Fruit fly (Drosophila melanogaster) ovary, adult (tissue): Measurements from ENCODE around the gene Lnk.

ENCODE experiments used
- CG17801 ChIP-seq: fragments of 200-800 bp; optimal IDR thresholded peaks from 2 replicates; lab custom pipeline; 2019; ENCODE audit warnings: missing biosample characterization, mild to moderate bottlenecking, missing genetic modification characterization, moderate library complexity; ENCODE audit not compliant: partially characterized antibody

The Lnk gene

dm6 chr3R:25888307-25889075, at the start of gene Lnk:
Gene Lnk, plus strand, starts transcription at chr3R:25888542.
- peak; percentile 62 for TF ChIP-seq CG17801

- no peak for TF ChIP-seq CG17801
These were observed 37.1 kb upstream of the Lnk start, which contains the start of the genes CG14545 and CG5886 for dm6 chr3R:25851224-25851682. Gene CG14545, minus strand, starts transcription at chr3R:25851291. Gene CG5886, plus strand, starts transcription at chr3R:25851632.

dm6 chr3R:25854825-25855224, 33.5 kb upstream of the Lnk start:
- TF ChIP-seq CG17801, result no peak

- no peak for TF ChIP-seq CG17801
These were observed 32.6 kb upstream of the Lnk start, which contains the start of gene CG5890 for dm6 chr3R:25855594-25856305. Gene CG5890, plus strand, starts transcription at chr3R:25856154.

dm6 chr3R:25870389-25870788, 18.0 kb upstream of the Lnk start:
- TF ChIP-seq CG17801, result no peak

- TF ChIP-seq CG17801, result no peak
These were observed 11.7 kb upstream of the Lnk start for dm6 chr3R:25876639-25877038.

dm6 chr3R:25877064-25877463, 11.3 kb upstream of the Lnk start:
- no peak for TF ChIP-seq CG17801

dm6 chr3R:25879324-25879766, 9.0 kb upstream of the Lnk start:
- no peak for TF ChIP-seq CG17801

dm6 chr3R:25880198-25880970, 8.0 kb upstream of the Lnk start:
- peak; percentile 4 for TF ChIP-seq CG17801

dm6 chr3R:25880971-25881809, 7.2 kb upstream of the Lnk start, which contains the start of gene Tsp96F:
Gene Tsp96F, minus strand, starts transcription at chr3R:25881427.
- TF ChIP-seq CG17801, result no peak

dm6 chr3R:25881915-25882314, 6.4 kb upstream of the Lnk start, which contains the start of gene SppL:
Gene SppL, plus strand, starts transcription at chr3R:25881984.
- no peak for TF ChIP-seq CG17801

dm6 chr3R:25882606-25883266, 5.6 kb upstream of the Lnk start:
- peak; percentile 61 for TF ChIP-seq CG17801

dm6 chr3R:25883877-25884276, 4.5 kb upstream of the Lnk start:
- no peak for TF ChIP-seq CG17801

- peak; percentile 21 for TF ChIP-seq CG17801
These were observed 4.0 kb upstream of the Lnk start for dm6 chr3R:25884301-25884700.

dm6 chr3R:25885136-25885535, 3.2 kb upstream of the Lnk start:
- no peak for TF ChIP-seq CG17801
